Worm (Caenorhabditis elegans) whole organism, young adult: ENCODE data around the gene R01H2.7.

ENCODE experiments used
- B0035.1 ChIP-seq: sonication (generic microtip); optimal IDR thresholded peaks from 2 replicates; lab custom pipeline; 2016; ENCODE audit warnings: missing genetic modification characterization, mild to moderate bottlenecking, missing compliant biosample characterization, missing genotype, missing genetic modification reagents
- B0261.1 ChIP-seq: sonication (generic microtip); optimal IDR thresholded peaks from 2 replicates; lab custom pipeline; 2016; ENCODE audit warnings: mild to moderate bottlenecking, missing genetic modification characterization, moderate library complexity, missing compliant biosample characterization
- D2030.7 ChIP-seq: fragments of 200-800 bp; sonication (Bioruptor generic); IDR thresholded peaks from 2 replicates; pipeline ENCODE4 v1.3.6; 2022; ENCODE audit warnings: missing genetic modification reagents, missing genetic modification characterization, missing compliant biosample characterization
- F22D6.2 ChIP-seq: sonication (generic microtip); optimal IDR thresholded peaks from 2 replicates; lab custom pipeline; 2016; ENCODE audit warnings: mild to moderate bottlenecking, missing genetic modification characterization, missing compliant biosample characterization
- F39B2.1 ChIP-seq: fragments of 200-800 bp; sonication (Bioruptor generic); IDR thresholded peaks from 2 replicates; pipeline ENCODE4 v1.3.6; 2022; ENCODE audit warnings: missing genetic modification reagents, missing genetic modification characterization, missing compliant biosample characterization
- F52B5.7 ChIP-seq: sonication (generic microtip); optimal IDR thresholded peaks from 2 replicates; lab custom pipeline; 2016; ENCODE audit warnings: mild to moderate bottlenecking, missing genetic modification characterization, missing compliant biosample characterization
- F55B11.4 ChIP-seq: sonication (generic microtip); optimal IDR thresholded peaks from 2 replicates; lab custom pipeline; 2016; ENCODE audit warnings: missing compliant biosample characterization, missing genetic modification characterization, borderline replicate concordance; ENCODE audit not compliant: insufficient read depth
- F57A8.1 ChIP-seq: fragments of 200-800 bp; sonication (Bioruptor generic); optimal IDR thresholded peaks from 2 replicates; lab custom pipeline; 2018; ENCODE audit warnings: mild to moderate bottlenecking, missing genetic modification characterization, moderate library complexity, missing compliant biosample characterization
- Y56A3A.18 ChIP-seq: fragments of 200-800 bp; sonication (Bioruptor generic); IDR thresholded peaks from 2 replicates; pipeline ENCODE4 v1.3.6; 2022; ENCODE audit warnings: missing genetic modification reagents, missing genetic modification characterization, missing compliant biosample characterization
- Y67H2A.10 ChIP-seq: fragments of 200-800 bp; sonication (Bioruptor generic); conservative IDR thresholded peaks from 2 replicates; pipeline ENCODE4 v1.3.6; 2022; ENCODE audit warnings: missing genetic modification reagents, missing genetic modification characterization, missing compliant biosample characterization
- Y95B8A.8 ChIP-seq: fragments of 200-800 bp; sonication (Bioruptor generic); IDR thresholded peaks from 2 replicates; pipeline ENCODE4 v1.3.6; 2022; ENCODE audit warnings: missing genetic modification reagents, missing genetic modification characterization, missing compliant biosample characterization
- akir-1 ChIP-seq: fragments of 200-800 bp; sonication (Bioruptor generic); optimal IDR thresholded peaks from 2 replicates; lab custom pipeline; 2018; ENCODE audit warnings: mild to moderate bottlenecking, missing genetic modification characterization, moderate library complexity, missing compliant biosample characterization
- ama-1 ChIP-seq, 3 experiments: fragments of 150-350 bp in 1 of 3; sonication (generic microtip) in 2 of 3; optimal IDR thresholded peaks; 2 replicates each; lab custom pipeline; 2014 to 2018; ENCODE audit warnings: missing biosample characterization in 2 of 3, missing genetic modification characterization in 2 of 3, missing genetic modification reagents in 2 of 3
- aptf-2 ChIP-seq: fragments of 200-800 bp; sonication (Bioruptor generic); conservative IDR thresholded peaks from 2 replicates; pipeline ENCODE4 v1.3.6; 2022; ENCODE audit warnings: missing genetic modification reagents, missing genetic modification characterization, missing compliant biosample characterization
- athp-1 ChIP-seq: sonication (generic microtip); optimal IDR thresholded peaks from 2 replicates; lab custom pipeline; 2017; ENCODE audit warnings: mild to moderate bottlenecking, missing genetic modification characterization, missing compliant biosample characterization
- bed-2 ChIP-seq: fragments of 200-800 bp; sonication (Bioruptor generic); IDR thresholded peaks from 2 replicates; pipeline ENCODE4 v1.3.6; 2022; ENCODE audit warnings: missing genetic modification reagents, missing genetic modification characterization, missing compliant biosample characterization
- cebp-2 ChIP-seq: fragments of 200-800 bp; sonication (Bioruptor generic); IDR thresholded peaks from 2 replicates; pipeline ENCODE4 v1.3.6; 2022; ENCODE audit warnings: missing genetic modification characterization, missing compliant biosample characterization
- ceh-40 ChIP-seq: fragments of 200-800 bp; sonication (Bioruptor generic); IDR thresholded peaks from 2 replicates; pipeline ENCODE4 v1.3.6; 2022; ENCODE audit warnings: missing genetic modification characterization, missing compliant biosample characterization
- ceh-79 ChIP-seq: sonication (generic microtip); optimal IDR thresholded peaks from 2 replicates; lab custom pipeline; 2017; ENCODE audit warnings: mild to moderate bottlenecking, missing genetic modification characterization, missing compliant biosample characterization
- die-1 ChIP-seq: sonication (generic microtip); optimal IDR thresholded peaks from 2 replicates; lab custom pipeline; 2016; ENCODE audit warnings: missing genotype, mild to moderate bottlenecking, missing genetic modification characterization, missing compliant biosample characterization
- efl-1 ChIP-seq: fragments of 150-350 bp; optimal IDR thresholded peaks from 2 replicates; lab custom pipeline; 2014; ENCODE audit warnings: missing biosample characterization, missing genetic modification reagents, missing genetic modification characterization
- egl-44 ChIP-seq: fragments of 200-800 bp; sonication (Bioruptor generic); IDR thresholded peaks from 2 replicates; pipeline ENCODE4 v1.3.6; 2022; ENCODE audit warnings: missing genetic modification reagents, missing genetic modification characterization, missing compliant biosample characterization
- him-1 ChIP-seq: sonication (generic microtip); optimal IDR thresholded peaks from 2 replicates; lab custom pipeline; 2016; ENCODE audit warnings: missing genotype, missing genetic modification reagents, missing genetic modification characterization, missing compliant biosample characterization
- hmg-20 ChIP-seq: fragments of 200-800 bp; sonication (Bioruptor generic); IDR thresholded peaks from 2 replicates; pipeline ENCODE4 v1.3.6; 2022; ENCODE audit warnings: missing genetic modification reagents, missing genetic modification characterization, missing compliant biosample characterization
- hrde-1 ChIP-seq: sonication (generic microtip); optimal IDR thresholded peaks from 2 replicates; lab custom pipeline; 2016; ENCODE audit warnings: missing genetic modification characterization, mild to moderate bottlenecking, missing compliant biosample characterization, moderate library complexity, missing genotype, missing genetic modification reagents, borderline replicate concordance
- hsf-1 ChIP-seq: fragments of 200-800 bp; sonication (Bioruptor generic); IDR thresholded peaks from 2 replicates; pipeline ENCODE4 v1.3.6; 2022; ENCODE audit warnings: missing genetic modification reagents, missing genetic modification characterization, missing compliant biosample characterization
- let-526 ChIP-seq: fragments of 200-800 bp; sonication (Bioruptor generic); IDR thresholded peaks from 2 replicates; pipeline ENCODE4 v1.3.6; 2022; ENCODE audit warnings: missing genetic modification reagents, missing genetic modification characterization, missing compliant biosample characterization
- lin-40 ChIP-seq: sonication (generic microtip); optimal IDR thresholded peaks from 2 replicates; lab custom pipeline; 2016; ENCODE audit warnings: missing genetic modification characterization, mild to moderate bottlenecking, missing compliant biosample characterization, missing genotype, missing genetic modification reagents
- lin-54 ChIP-seq: fragments of 200-800 bp; sonication (Bioruptor generic); optimal IDR thresholded peaks from 2 replicates; lab custom pipeline; 2018; ENCODE audit warnings: mild to moderate bottlenecking, missing genetic modification characterization, missing compliant biosample characterization
- lsy-27 ChIP-seq: sonication (generic microtip); optimal IDR thresholded peaks from 2 replicates; lab custom pipeline; 2017; ENCODE audit warnings: missing genetic modification characterization, mild to moderate bottlenecking, missing compliant biosample characterization, antibody characterized with exemption, missing genotype, borderline replicate concordance; ENCODE audit not compliant: insufficient read depth
- mel-28 ChIP-seq: sonication (generic microtip); optimal IDR thresholded peaks from 2 replicates; lab custom pipeline; 2016; ENCODE audit warnings: borderline replicate concordance, mild to moderate bottlenecking, missing genetic modification characterization, missing compliant biosample characterization
- mes-4 ChIP-seq: sonication (generic microtip); optimal IDR thresholded peaks from 2 replicates; lab custom pipeline; 2016; ENCODE audit warnings: missing genotype, missing genetic modification characterization, missing compliant biosample characterization
- nfya-1 ChIP-seq: sonication (generic microtip); optimal IDR thresholded peaks from 2 replicates; lab custom pipeline; 2017; ENCODE audit warnings: antibody characterized with exemption, missing compliant biosample characterization, missing genetic modification characterization, borderline replicate concordance; ENCODE audit not compliant: insufficient read depth
- nhr-90 ChIP-seq: sonication (generic microtip); optimal IDR thresholded peaks from 2 replicates; lab custom pipeline; 2016; ENCODE audit warnings: missing genotype, mild to moderate bottlenecking, missing genetic modification characterization, missing compliant biosample characterization
- pbrm-1 ChIP-seq: fragments of 200-800 bp; sonication (Bioruptor generic); IDR thresholded peaks from 2 replicates; pipeline ENCODE4 v1.3.6; 2022; ENCODE audit warnings: missing genetic modification reagents, missing genetic modification characterization, missing compliant biosample characterization
- repo-1 ChIP-seq: sonication (generic microtip); optimal IDR thresholded peaks from 2 replicates; lab custom pipeline; 2017; ENCODE audit warnings: mild to moderate bottlenecking, missing genetic modification characterization, missing compliant biosample characterization
- rpc-1 ChIP-seq, 2 experiments: fragments of 150-350 bp in 1 of 2; sonication (generic microtip) in 1 of 2; optimal IDR thresholded peaks; 2 replicates each; lab custom pipeline; 2014 to 2018; ENCODE audit warnings: missing biosample characterization in 1 of 2, missing genetic modification characterization in 1 of 2, missing genetic modification reagents in 1 of 2, missing genotype in 1 of 2
- sdz-38 ChIP-seq: sonication (generic microtip); optimal IDR thresholded peaks from 2 replicates; lab custom pipeline; 2016; ENCODE audit warnings: missing genotype, missing genetic modification characterization, missing compliant biosample characterization
- snpc-1.1 ChIP-seq: sonication (generic microtip); optimal IDR thresholded peaks from 2 replicates; lab custom pipeline; 2017; ENCODE audit warnings: missing genetic modification characterization, mild to moderate bottlenecking, missing compliant biosample characterization, antibody characterized with exemption, moderate library complexity, missing genotype, missing genetic modification reagents; ENCODE audit not compliant: insufficient read depth
- snpc-3.4 ChIP-seq: sonication (generic microtip); optimal IDR thresholded peaks from 2 replicates; lab custom pipeline; 2017; ENCODE audit warnings: missing genetic modification characterization, mild to moderate bottlenecking, missing compliant biosample characterization, antibody characterized with exemption, moderate library complexity, missing genotype, missing genetic modification reagents
- tbp1 ChIP-seq: fragments of 200-800 bp; sonication (Bioruptor generic); optimal IDR thresholded peaks from 2 replicates; lab custom pipeline; 2018; ENCODE audit warnings: mild to moderate bottlenecking, missing genetic modification characterization, missing compliant biosample characterization
- unc-62 ChIP-seq: fragments of 150-350 bp; optimal IDR thresholded peaks from 2 replicates; lab custom pipeline; 2014; ENCODE audit warnings: missing biosample characterization, missing genetic modification reagents, missing genetic modification characterization
- xnd-1 ChIP-seq: sonication (generic microtip); optimal IDR thresholded peaks from 2 replicates; lab custom pipeline; 2016; ENCODE audit warnings: missing genotype, missing genetic modification reagents, missing genetic modification characterization, missing compliant biosample characterization
- zfh-2 ChIP-seq: fragments of 200-800 bp; sonication (Bioruptor generic); conservative IDR thresholded peaks from 2 replicates; pipeline ENCODE4 v1.3.6; 2022; ENCODE audit warnings: missing genetic modification reagents, missing genetic modification characterization, missing compliant biosample characterization
- ztf-22 ChIP-seq: fragments of 200-800 bp; sonication (Bioruptor generic); optimal IDR thresholded peaks from 2 replicates; lab custom pipeline; 2018; ENCODE audit warnings: mild to moderate bottlenecking, missing genetic modification characterization, moderate library complexity, missing compliant biosample characterization

R01H2.7 gene

ce11 chrIII:7030044-7030804, 15.3 kb downstream of the R01H2.7 start (continued):
- TF ChIP-seq xnd-1 (tag; lab: Kevin White, UChicago) = no peak
- peak; percentile 27 for TF ChIP-seq die-1 (tag; lab: Kevin White, UChicago)
- TF ChIP-seq let-526 (GFP tag; lab: Robert Waterston, UW) = peak; percentile 45; the same call in 1 of the 2 replicates
- peak; percentile 89 for TF ChIP-seq snpc-3.4 (tag; lab: Kevin White, UChicago)
- TF ChIP-seq ztf-22 (GFP tag; lab: Kevin White, UChicago) = no peak
- peak; percentile 26 for TF ChIP-seq lin-54 (GFP tag; lab: Kevin White, UChicago)
- TF ChIP-seq tbp1 (GFP tag; lab: Kevin White, UChicago) = peak; percentile 93
- no peak for TF ChIP-seq efl-1
- peak; percentile 66 for TF ChIP-seq hrde-1
- no peak for TF ChIP-seq ama-1 (optimal IDR thresholded peaks at IDR 0.05; lab: Kevin White, UChicago)
- no peak for TF ChIP-seq ama-1 (GFP tag; optimal IDR thresholded peaks at IDR 0.05; lab: Kevin White, UChicago)
- no peak for TF ChIP-seq F57A8.1
- TF ChIP-seq sdz-38 (tag; lab: Kevin White, UChicago) = no peak
- TF ChIP-seq snpc-1.1 (tag; lab: Kevin White, UChicago) = peak; percentile 92
- TF ChIP-seq hsf-1 = no peak
- no peak for TF ChIP-seq zfh-2
- no peak for TF ChIP-seq Y95B8A.8 (GFP tag; lab: Robert Waterston, UW)
- TF ChIP-seq akir-1 (GFP tag; lab: Kevin White, UChicago) = no peak
- no peak for TF ChIP-seq pbrm-1 (GFP tag; lab: Robert Waterston, UW)
- TF ChIP-seq aptf-2 (GFP tag; lab: Robert Waterston, UW) = no peak
- TF ChIP-seq B0261.1 (tag; lab: Kevin White, UChicago) = peak; percentile 83
- peak; percentile 45 for TF ChIP-seq nhr-90 (tag; lab: Kevin White, UChicago)
- TF ChIP-seq ceh-40 (GFP tag; lab: Robert Waterston, UW) = no peak
- TF ChIP-seq mes-4 (tag; lab: Kevin White, UChicago) = peak; percentile 12
- no peak for TF ChIP-seq mel-28
- TF ChIP-seq repo-1 (tag; lab: Kevin White, UChicago) = no peak
- TF ChIP-seq hmg-20 (GFP tag; lab: Robert Waterston, UW) = no peak
- no peak for TF ChIP-seq F55B11.4 (tag; lab: Kevin White, UChicago)
- no peak for TF ChIP-seq cebp-2 (GFP tag; lab: Robert Waterston, UW)
- no peak for TF ChIP-seq F52B5.7
- no peak for TF ChIP-seq B0035.1 (tag; lab: Kevin White, UChicago)
- no peak for TF ChIP-seq D2030.7
- peak; percentile 77 for TF ChIP-seq rpc-1 (optimal IDR thresholded peaks at IDR 0.05; lab: Kevin White, UChicago)
- TF ChIP-seq rpc-1 (tag; optimal IDR thresholded peaks at IDR 0.05; lab: Kevin White, UChicago) = peak; percentile 72
- TF ChIP-seq athp-1 (tag; lab: Kevin White, UChicago) = no peak
- TF ChIP-seq Y56A3A.18 (GFP tag; lab: Robert Waterston, UW) = no peak
- TF ChIP-seq him-1 (tag; lab: Kevin White, UChicago) = no peak
- no peak for TF ChIP-seq nfya-1 (tag; lab: Kevin White, UChicago)
- no peak for TF ChIP-seq Y67H2A.10 (GFP tag; lab: Robert Waterston, UW)
- TF ChIP-seq ceh-79 (tag; lab: Kevin White, UChicago) = no peak
- no peak for TF ChIP-seq F22D6.2 (tag; lab: Kevin White, UChicago)
- TF ChIP-seq unc-62 = no peak
- TF ChIP-seq lin-40 (tag; lab: Kevin White, UChicago) = no peak
- TF ChIP-seq egl-44 = no peak
- no peak for TF ChIP-seq F39B2.1
- TF ChIP-seq lsy-27 = no peak
- TF ChIP-seq bed-2 = no peak
